Worm (Caenorhabditis elegans) whole organism, L3 larva: ENCODE data around the gene W01A11.7.

Experiments used
- R02D3.7 ChIP-seq: fragments of 150-350 bp; optimal IDR thresholded peaks from 2 replicates; lab custom pipeline; 2014; ENCODE audit warnings: missing biosample characterization, missing genetic modification characterization
- ZK546.5 ChIP-seq: sonication (generic microtip); optimal IDR thresholded peaks from 2 replicates; lab custom pipeline; 2017; ENCODE audit warnings: missing biosample characterization, missing genetic modification characterization
- ama-1 ChIP-seq: fragments of 150-350 bp; optimal IDR thresholded peaks from 2 replicates; lab custom pipeline; 2018
- ceh-16 ChIP-seq: sonication (generic microtip); optimal IDR thresholded peaks from 2 replicates; lab custom pipeline; 2017; ENCODE audit warnings: missing biosample characterization, missing genetic modification characterization
- ceh-28 ChIP-seq: fragments of 150-350 bp; optimal IDR thresholded peaks from 2 replicates; lab custom pipeline; 2014; ENCODE audit warnings: missing biosample characterization, missing genetic modification reagents, missing genetic modification characterization
- ceh-82 ChIP-seq: fragments of 150-350 bp; optimal IDR thresholded peaks from 2 replicates; lab custom pipeline; 2014; ENCODE audit warnings: missing biosample characterization, missing genetic modification characterization
- ceh-9 ChIP-seq: sonication (generic microtip); optimal IDR thresholded peaks from 2 replicates; lab custom pipeline; 2018; ENCODE audit warnings: missing biosample characterization, missing genetic modification characterization
- daf-12 ChIP-seq: fragments of 150-350 bp; optimal IDR thresholded peaks from 2 replicates; lab custom pipeline; 2014; ENCODE audit warnings: missing biosample characterization, missing genetic modification reagents, missing genetic modification characterization
- egl-27 ChIP-seq: sonication (generic microtip); optimal IDR thresholded peaks from 4 replicates; lab custom pipeline; 2017; ENCODE audit warnings: missing biosample characterization, missing genetic modification reagents, missing genetic modification characterization
- egl-5 ChIP-seq: fragments of 150-350 bp; optimal IDR thresholded peaks from 2 replicates; lab custom pipeline; 2017; ENCODE audit warnings: missing biosample characterization, missing genetic modification reagents, missing genetic modification characterization, inconsistent platforms
- elt-1 ChIP-seq: fragments of 150-350 bp; optimal IDR thresholded peaks from 2 replicates; lab custom pipeline; 2014; ENCODE audit warnings: missing biosample characterization, missing genetic modification characterization
- elt-2 ChIP-seq: sonication (generic microtip); optimal IDR thresholded peaks from 2 replicates; lab custom pipeline; 2016; ENCODE audit warnings: missing genetic modification reagents, mild to moderate bottlenecking, missing genetic modification characterization, missing compliant biosample characterization
- elt-3 ChIP-seq, 3 experiments: fragments of 150-350 bp in 1 of 3; sonication (generic microtip) in 2 of 3; optimal IDR thresholded peaks; 2 replicates in 2 of 3; 4 replicates in 1 of 3; lab custom pipeline; 2014 to 2017; ENCODE audit warnings: missing biosample characterization in 3 of 3, missing genetic modification characterization in 3 of 3
- eor-1 ChIP-seq, 2 experiments: fragments of 150-350 bp; optimal IDR thresholded peaks; 2 replicates each; lab custom pipeline; 2014 to 2018; ENCODE audit warnings: missing biosample characterization in 2 of 2, missing genetic modification characterization in 2 of 2
- fkh-10 ChIP-seq: sonication (generic microtip); optimal IDR thresholded peaks from 2 replicates; lab custom pipeline; 2017; ENCODE audit warnings: missing biosample characterization, missing genetic modification reagents, missing genetic modification characterization
- fkh-2 ChIP-seq: fragments of 150-350 bp; optimal IDR thresholded peaks from 2 replicates; lab custom pipeline; 2014; ENCODE audit warnings: missing biosample characterization, missing genetic modification reagents, missing genetic modification characterization
- jun-1 ChIP-seq: fragments of 150-350 bp; optimal IDR thresholded peaks from 2 replicates; lab custom pipeline; 2014; ENCODE audit warnings: missing biosample characterization, missing genetic modification reagents, missing genetic modification characterization
- lin-15B ChIP-seq: fragments of 150-350 bp; optimal IDR thresholded peaks from 2 replicates; lab custom pipeline; 2014; ENCODE audit warnings: missing biosample characterization, missing genetic modification characterization
- lin-39 ChIP-seq: fragments of 150-350 bp; optimal IDR thresholded peaks from 2 replicates; lab custom pipeline; 2018; ENCODE audit warnings: missing biosample characterization, missing genetic modification reagents, missing genetic modification characterization
- lsy-12 ChIP-seq: sonication (generic microtip); optimal IDR thresholded peaks from 2 replicates; lab custom pipeline; 2016; ENCODE audit warnings: mild to moderate bottlenecking, missing genetic modification characterization, missing compliant biosample characterization
- mdl-1 ChIP-seq: fragments of 150-350 bp; optimal IDR thresholded peaks from 2 replicates; lab custom pipeline; 2014; ENCODE audit warnings: missing biosample characterization, missing genetic modification characterization
- mml-1 ChIP-seq: fragments of 150-350 bp; sonication (generic microtip); optimal IDR thresholded peaks from 3 replicates; lab custom pipeline; 2014; ENCODE audit warnings: missing biosample characterization, missing genetic modification characterization
- nfya-1 ChIP-seq: sonication (generic microtip); optimal IDR thresholded peaks from 2 replicates; lab custom pipeline; 2017; ENCODE audit warnings: missing genetic modification characterization, mild to moderate bottlenecking, missing compliant biosample characterization, antibody characterized with exemption, moderate library complexity; ENCODE audit not compliant: insufficient read depth
- nhr-12 ChIP-seq: fragments of 150-350 bp; optimal IDR thresholded peaks from 2 replicates; lab custom pipeline; 2014; ENCODE audit warnings: missing biosample characterization, missing genetic modification characterization
- nhr-23 ChIP-seq: fragments of 150-350 bp; optimal IDR thresholded peaks from 2 replicates; lab custom pipeline; 2014; ENCODE audit warnings: missing biosample characterization, missing genetic modification reagents, missing genetic modification characterization
- nhr-237 ChIP-seq: fragments of 150-350 bp; optimal IDR thresholded peaks from 2 replicates; lab custom pipeline; 2014; ENCODE audit warnings: missing biosample characterization, missing genetic modification characterization
- nhr-25 ChIP-seq: sonication (generic microtip); optimal IDR thresholded peaks from 2 replicates; lab custom pipeline; 2017; ENCODE audit warnings: missing biosample characterization, missing genetic modification characterization
- nhr-43 ChIP-seq: sonication (generic microtip); optimal IDR thresholded peaks from 2 replicates; lab custom pipeline; 2016; ENCODE audit warnings: mild to moderate bottlenecking, missing genetic modification characterization, missing compliant biosample characterization; ENCODE audit not compliant: poor library complexity, severe bottlenecking
- nhr-67 ChIP-seq: fragments of 150-350 bp; optimal IDR thresholded peaks from 2 replicates; lab custom pipeline; 2014; ENCODE audit warnings: missing biosample characterization, missing genetic modification characterization
- sea-2 ChIP-seq: fragments of 150-350 bp; sonication (generic microtip); optimal IDR thresholded peaks from 4 replicates; lab custom pipeline; 2014; ENCODE audit warnings: missing biosample characterization, missing genetic modification reagents, missing genetic modification characterization
- skn-1 ChIP-seq: fragments of 150-350 bp; optimal IDR thresholded peaks from 2 replicates; lab custom pipeline; 2014; ENCODE audit warnings: missing biosample characterization, missing genetic modification characterization
- snpc-4 ChIP-seq: fragments of 150-350 bp; optimal IDR thresholded peaks from 2 replicates; lab custom pipeline; 2014; ENCODE audit warnings: missing biosample characterization, missing genetic modification characterization
- tbx-2 ChIP-seq: sonication (generic microtip); optimal IDR thresholded peaks from 2 replicates; lab custom pipeline; 2016; ENCODE audit warnings: mild to moderate bottlenecking, missing genetic modification characterization, missing compliant biosample characterization
- unc-39 ChIP-seq: sonication (generic microtip); optimal IDR thresholded peaks from 4 replicates; lab custom pipeline; 2017; ENCODE audit warnings: missing biosample characterization, missing genetic modification characterization
- unc-62 ChIP-seq: fragments of 150-350 bp; sonication (generic microtip); optimal IDR thresholded peaks from 4 replicates; lab custom pipeline; 2014; ENCODE audit warnings: missing biosample characterization, missing genetic modification reagents, missing genetic modification characterization
- zag-1 ChIP-seq: fragments of 150-350 bp; optimal IDR thresholded peaks from 2 replicates; lab custom pipeline; 2014; ENCODE audit warnings: missing biosample characterization, missing genetic modification characterization
- ztf-11 ChIP-seq: fragments of 150-350 bp; optimal IDR thresholded peaks from 2 replicates; lab custom pipeline; 2014; ENCODE audit warnings: missing biosample characterization, missing genetic modification characterization
- ztf-4 ChIP-seq: fragments of 150-350 bp; optimal IDR thresholded peaks from 2 replicates; lab custom pipeline; 2014; ENCODE audit warnings: missing biosample characterization, missing genetic modification characterization

Gene W01A11.7

DNA sequence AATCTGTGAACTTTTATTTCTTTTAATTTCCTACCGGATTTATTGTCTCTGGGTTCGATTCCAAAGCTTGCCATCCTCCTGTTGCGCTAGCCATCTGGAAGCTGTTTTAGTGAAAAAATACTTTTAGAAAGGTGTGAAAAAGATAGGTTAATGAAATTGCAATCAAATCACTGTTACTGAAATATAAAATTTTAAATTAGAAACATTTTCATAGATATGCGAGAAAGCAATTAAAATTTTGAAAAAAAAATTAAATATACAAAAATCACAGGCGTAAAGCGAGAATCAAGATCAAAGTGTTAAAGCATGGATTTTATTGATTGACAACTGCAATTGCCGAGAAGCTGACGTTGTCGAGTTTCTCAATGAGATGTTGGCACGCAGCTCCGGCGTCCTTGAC is 4.5 kb upstream of the W01A11.7 start, which contains the start of gene ubh-2:
Gene ubh-2, minus strand, starts transcription at position 101 of the 400 bp plus-strand sequence.
- TF ChIP-seq nhr-23 (tag; lab: Kevin White, UChicago) (no peak), egl-5 (tag; lab: Kevin White, UChicago) (no peak), nhr-12 (tag; lab: Kevin White, UChicago) (no peak), zag-1 (tag; lab: Kevin White, UChicago) (no peak), ztf-11 (tag; lab: Kevin White, UChicago) (no peak), nhr-237 (tag; lab: Kevin White, UChicago) (no peak), snpc-4 (tag; lab: Kevin White, UChicago) (no peak), R02D3.7 (tag; lab: Kevin White, UChicago) (no peak), mdl-1 (no peak), nfya-1 (no peak), fkh-10 (GFP tag; lab: Kevin White, UChicago) (no peak), ceh-9 (tag; lab: Kevin White, UChicago) (no peak), ama-1 (lab: Kevin White, UChicago) (no peak), mml-1 (no peak), jun-1 (no peak), daf-12 (tag; lab: Kevin White, UChicago) (no peak), ceh-28 (no peak), nhr-25 (tag; lab: Kevin White, UChicago) (no peak), unc-62 (GFP tag; lab: Kevin White, UChicago) (no peak)

ce11 chrV:6508703-6509102 is 3.5 kb upstream of the W01A11.7 start, which contains the start of gene ubh-3:
Gene ubh-3 (minus strand): TSS chrV:6508803.
- TF ChIP-seq daf-12 (tag; lab: Kevin White, UChicago) (no peak), ceh-28 (no peak), snpc-4 (tag; lab: Kevin White, UChicago) (no peak), tbx-2 (tag; lab: Kevin White, UChicago) (no peak), lin-39 (tag; lab: Kevin White, UChicago) (no peak), zag-1 (tag; lab: Kevin White, UChicago) (no peak), nhr-67 (no peak), nhr-43 (tag; lab: Kevin White, UChicago) (no peak), fkh-10 (GFP tag; lab: Kevin White, UChicago) (no peak), ama-1 (lab: Kevin White, UChicago) (no peak), elt-2 (tag; lab: Kevin White, UChicago) (no peak), unc-62 (GFP tag; lab: Kevin White, UChicago) (no peak)

ce11 chrV:6506238-6506956 is 1.2 kb upstream of the W01A11.7 start:
- no peak for TF ChIP-seq tbx-2 (tag; lab: Kevin White, UChicago)
- no peak for TF ChIP-seq unc-62 (GFP tag; lab: Kevin White, UChicago)
- TF ChIP-seq nhr-12 (tag; lab: Kevin White, UChicago) = no peak
- no peak for TF ChIP-seq eor-1 (tag; optimal IDR thresholded peaks at IDR 0.05; lab: Kevin White, UChicago)
- no peak for TF ChIP-seq egl-5 (tag; lab: Kevin White, UChicago)
- TF ChIP-seq lin-15B (tag; lab: Kevin White, UChicago) = no peak
- no peak for TF ChIP-seq ceh-82
- no peak for TF ChIP-seq daf-12 (tag; lab: Kevin White, UChicago)
- TF ChIP-seq skn-1 = no peak
- no peak for TF ChIP-seq lsy-12 (tag; lab: Kevin White, UChicago)
- no peak for TF ChIP-seq nhr-237 (tag; lab: Kevin White, UChicago)
- TF ChIP-seq sea-2 (GFP tag; lab: Kevin White, UChicago) = no peak

ce11 chrV:6504131-6504827 is 910 bp downstream of the W01A11.7 start, which contains the start of gene moc-2:
Gene moc-2 (minus strand): TSS chrV:6504181.
- TF ChIP-seq elt-3 (tag; optimal IDR thresholded peaks at IDR 0.05; lab: Kevin White, UChicago) (no peak), unc-39 (tag; lab: Kevin White, UChicago) (no peak), fkh-2 (tag; lab: Kevin White, UChicago) (no peak), elt-1 (tag; lab: Kevin White, UChicago) (no peak), ceh-16 (tag; lab: Kevin White, UChicago) (no peak), lin-15B (tag; lab: Kevin White, UChicago) (no peak), egl-27 (tag; lab: Kevin White, UChicago) (no peak), zag-1 (tag; lab: Kevin White, UChicago) (no peak), ZK546.5 (tag; lab: Kevin White, UChicago) (no peak), nhr-43 (tag; lab: Kevin White, UChicago) (no peak), ztf-4 (no peak), ceh-28 (no peak), ama-1 (lab: Kevin White, UChicago) (no peak), egl-5 (tag; lab: Kevin White, UChicago) (no peak)
